Worm (Caenorhabditis elegans) whole organism, late embryonic: Measurements from ENCODE around the gene cyp-35D1.

ENCODE experiments used
- C08G9.2 ChIP-seq: sonication (generic microtip); optimal IDR thresholded peaks from 2 replicates; lab custom pipeline; 2016; ENCODE audit warnings: mild to moderate bottlenecking, missing genetic modification characterization, moderate library complexity, missing compliant biosample characterization
- C38D4.7 ChIP-seq: fragments of 200-800 bp; sonication (Bioruptor generic); optimal IDR thresholded peaks from 2 replicates; lab custom pipeline; 2018; ENCODE audit warnings: mild to moderate bottlenecking, missing genetic modification characterization, moderate library complexity, missing compliant biosample characterization
- F13H6.1 ChIP-seq: sonication (generic microtip); optimal IDR thresholded peaks from 2 replicates; lab custom pipeline; 2016; ENCODE audit warnings: missing genetic modification characterization, missing compliant biosample characterization
- K09A11.1 ChIP-seq: sonication (generic microtip); optimal IDR thresholded peaks from 2 replicates; lab custom pipeline; 2017; ENCODE audit warnings: antibody characterized with exemption, mild to moderate bottlenecking, missing genetic modification characterization, missing compliant biosample characterization; ENCODE audit not compliant: insufficient read depth
- Y22D7AL.16 ChIP-seq: sonication (generic microtip); optimal IDR thresholded peaks from 2 replicates; lab custom pipeline; 2016; ENCODE audit warnings: missing genetic modification characterization, missing compliant biosample characterization
- ahr-1 ChIP-seq: sonication (generic microtip); optimal IDR thresholded peaks from 2 replicates; lab custom pipeline; 2016; ENCODE audit warnings: missing genetic modification characterization, missing compliant biosample characterization
- ama-1 ChIP-seq: fragments of 150-350 bp; optimal IDR thresholded peaks from 2 replicates; lab custom pipeline; 2014
- ceh-18 ChIP-seq: sonication (generic microtip); optimal IDR thresholded peaks from 2 replicates; lab custom pipeline; 2016; ENCODE audit warnings: missing genetic modification characterization, missing compliant biosample characterization
- ceh-19 ChIP-seq: fragments of 200-800 bp; sonication (Bioruptor generic); optimal IDR thresholded peaks from 2 replicates; lab custom pipeline; 2018; ENCODE audit warnings: mild to moderate bottlenecking, missing genetic modification characterization, missing compliant biosample characterization
- ceh-31 ChIP-seq: sonication (generic microtip); optimal IDR thresholded peaks from 2 replicates; lab custom pipeline; 2016; ENCODE audit warnings: missing genetic modification characterization, missing compliant biosample characterization
- ceh-34 ChIP-seq: sonication (generic microtip); optimal IDR thresholded peaks from 2 replicates; lab custom pipeline; 2016; ENCODE audit warnings: mild to moderate bottlenecking, missing genetic modification characterization, missing compliant biosample characterization
- ceh-48 ChIP-seq: sonication (generic microtip); optimal IDR thresholded peaks from 2 replicates; lab custom pipeline; 2016; ENCODE audit warnings: missing genetic modification characterization, inconsistent platforms, missing compliant biosample characterization
- ceh-6 ChIP-seq: fragments of 200-800 bp; sonication (Bioruptor generic); optimal IDR thresholded peaks from 2 replicates; lab custom pipeline; 2018; ENCODE audit warnings: mild to moderate bottlenecking, missing genetic modification characterization, missing compliant biosample characterization
- ceh-9 ChIP-seq: sonication (generic microtip); optimal IDR thresholded peaks from 2 replicates; lab custom pipeline; 2016; ENCODE audit warnings: mild to moderate bottlenecking, missing genetic modification characterization, inconsistent platforms, missing compliant biosample characterization
- dmd-4 ChIP-seq: sonication (generic microtip); optimal IDR thresholded peaks from 2 replicates; lab custom pipeline; 2016; ENCODE audit warnings: borderline replicate concordance, missing genetic modification characterization, missing compliant biosample characterization
- dve-1 ChIP-seq: sonication (generic microtip); optimal IDR thresholded peaks from 2 replicates; lab custom pipeline; 2017; ENCODE audit warnings: antibody characterized with exemption, mild to moderate bottlenecking, missing genetic modification characterization, missing compliant biosample characterization
- elt-2 ChIP-seq: sonication (generic microtip); optimal IDR thresholded peaks from 2 replicates; lab custom pipeline; 2016; ENCODE audit warnings: missing genetic modification reagents, missing genetic modification characterization, missing compliant biosample characterization
- elt-4 ChIP-seq: sonication (generic microtip); optimal IDR thresholded peaks from 2 replicates; lab custom pipeline; 2016; ENCODE audit warnings: missing genetic modification characterization, missing compliant biosample characterization
- fax-1 ChIP-seq: sonication (generic microtip); optimal IDR thresholded peaks from 2 replicates; lab custom pipeline; 2016; ENCODE audit warnings: missing genotype, missing genetic modification characterization, missing compliant biosample characterization
- fkh-6 ChIP-seq: sonication (generic microtip); optimal IDR thresholded peaks from 2 replicates; lab custom pipeline; 2016; ENCODE audit warnings: missing genetic modification characterization, missing compliant biosample characterization
- hlh-13 ChIP-seq: fragments of 200-800 bp; sonication (Bioruptor generic); optimal IDR thresholded peaks from 2 replicates; lab custom pipeline; 2018; ENCODE audit warnings: mild to moderate bottlenecking, missing genetic modification characterization, missing compliant biosample characterization
- hlh-15 ChIP-seq: sonication (generic microtip); optimal IDR thresholded peaks from 2 replicates; lab custom pipeline; 2016; ENCODE audit warnings: missing genetic modification characterization, missing compliant biosample characterization
- hlh-6 ChIP-seq: sonication (generic microtip); optimal IDR thresholded peaks from 2 replicates; lab custom pipeline; 2016; ENCODE audit warnings: missing genotype, missing genetic modification characterization, missing compliant biosample characterization
- hlh-8 ChIP-seq: sonication (generic microtip); optimal IDR thresholded peaks from 2 replicates; lab custom pipeline; 2016; ENCODE audit warnings: missing genotype, missing genetic modification characterization, missing compliant biosample characterization
- lim-6 ChIP-seq: sonication (generic microtip); optimal IDR thresholded peaks from 2 replicates; lab custom pipeline; 2016; ENCODE audit warnings: missing genetic modification characterization, missing compliant biosample characterization
- lin-11 ChIP-seq: fragments of 200-800 bp; sonication (Bioruptor generic); optimal IDR thresholded peaks from 2 replicates; lab custom pipeline; 2018; ENCODE audit warnings: mild to moderate bottlenecking, missing genetic modification characterization, missing compliant biosample characterization
- nfya-1 ChIP-seq: sonication (generic microtip); optimal IDR thresholded peaks from 2 replicates; lab custom pipeline; 2017; ENCODE audit warnings: missing genetic modification characterization, mild to moderate bottlenecking, missing compliant biosample characterization, antibody characterized with exemption, moderate library complexity
- nhr-11 ChIP-seq: fragments of 150-350 bp; optimal IDR thresholded peaks from 2 replicates; lab custom pipeline; 2014; ENCODE audit warnings: missing biosample characterization, missing genetic modification characterization
- odd-2 ChIP-seq: sonication (generic microtip); optimal IDR thresholded peaks from 2 replicates; lab custom pipeline; 2017; ENCODE audit warnings: antibody characterized with exemption, mild to moderate bottlenecking, missing genetic modification characterization, missing compliant biosample characterization
- pag-3 ChIP-seq: sonication (generic microtip); optimal IDR thresholded peaks from 2 replicates; lab custom pipeline; 2016; ENCODE audit warnings: missing compliant biosample characterization, missing genetic modification characterization, borderline replicate concordance
- pax-1 ChIP-seq: fragments of 150-350 bp; optimal IDR thresholded peaks from 2 replicates; lab custom pipeline; 2014; ENCODE audit warnings: missing biosample characterization, missing genetic modification characterization
- pha-4 ChIP-seq: fragments of 150-350 bp; optimal IDR thresholded peaks from 2 replicates; lab custom pipeline; 2018; ENCODE audit warnings: missing biosample characterization, missing genetic modification reagents, missing genetic modification characterization
- pros-1 ChIP-seq: fragments of 150-350 bp; optimal IDR thresholded peaks from 2 replicates; lab custom pipeline; 2014; ENCODE audit warnings: missing biosample characterization, missing genetic modification reagents, missing genetic modification characterization
- ref-2 ChIP-seq: sonication (generic microtip); optimal IDR thresholded peaks from 2 replicates; lab custom pipeline; 2016; ENCODE audit warnings: missing genetic modification characterization, missing compliant biosample characterization
- sdc-2 ChIP-seq: sonication (generic microtip); optimal IDR thresholded peaks from 2 replicates; lab custom pipeline; 2016; ENCODE audit warnings: missing genotype, missing genetic modification characterization, missing compliant biosample characterization
- syd-9 ChIP-seq: sonication (generic microtip); optimal IDR thresholded peaks from 2 replicates; lab custom pipeline; 2016; ENCODE audit warnings: mild to moderate bottlenecking, missing genetic modification characterization, moderate library complexity, missing compliant biosample characterization
- tbx-2 ChIP-seq: sonication (generic microtip); optimal IDR thresholded peaks from 2 replicates; lab custom pipeline; 2016; ENCODE audit warnings: missing genetic modification characterization, missing compliant biosample characterization
- tbx-7 ChIP-seq: sonication (generic microtip); optimal IDR thresholded peaks from 2 replicates; lab custom pipeline; 2016; ENCODE audit warnings: missing genotype, missing genetic modification characterization, missing compliant biosample characterization
- unc-3 ChIP-seq, 2 experiments: fragments of 200-800 bp in 1 of 2; sonication (Bioruptor generic) in 1 of 2; sonication (generic microtip) in 1 of 2; conservative IDR thresholded peaks in 1 of 2; optimal IDR thresholded peaks in 1 of 2; 2 replicates each; pipeline versions ENCODE4 v1.3.6 to Lab custom; 2016 to 2022; ENCODE audit warnings: missing compliant biosample characterization in 2 of 2, missing genetic modification characterization in 2 of 2, missing genetic modification reagents in 1 of 2
- ztf-16 ChIP-seq: sonication (generic microtip); optimal IDR thresholded peaks from 2 replicates; lab custom pipeline; 2017; ENCODE audit warnings: missing genetic modification characterization, missing compliant biosample characterization

Gene cyp-35D1

ce11 chrV:16040140-16040827 is 28.8 kb upstream of the cyp-35D1 start, which contains the start of the genes his-4 and his-3:
his-4 (minus strand) TSS chrV:16040515.
his-3 (plus strand) TSS chrV:16040808.
- TF ChIP-seq ceh-34 (tag; lab: Kevin White, UChicago) (peak; percentile 38), dve-1 (tag; lab: Kevin White, UChicago) (peak; percentile 37), tbx-7 (tag; lab: Kevin White, UChicago) (peak; percentile 11), ztf-16 (tag; lab: Kevin White, UChicago) (peak; percentile 17), nfya-1 (peak; percentile 36), tbx-2 (tag; lab: Kevin White, UChicago) (peak; percentile 60), ref-2 (tag; lab: Kevin White, UChicago) (peak; percentile 66), ceh-31 (tag; lab: Kevin White, UChicago) (peak; percentile 63), elt-2 (tag; lab: Kevin White, UChicago) (peak; percentile 24)

ce11 chrV:16041412-16041811 is 27.6 kb upstream of the cyp-35D1 start:
- TF ChIP-seq ceh-18 (tag; lab: Kevin White, UChicago): no peak
- TF ChIP-seq pax-1: no peak
- TF ChIP-seq nhr-11 (tag; lab: Kevin White, UChicago): no peak
- TF ChIP-seq unc-3 (GFP tag; conservative IDR thresholded peaks at IDR 0.05; lab: Robert Waterston, UW): no peak
- no peak for TF ChIP-seq unc-3 (tag; optimal IDR thresholded peaks at IDR 0.05; lab: Kevin White, UChicago)
- no peak for TF ChIP-seq F13H6.1 (tag; lab: Kevin White, UChicago)
- TF ChIP-seq elt-4 (tag; lab: Kevin White, UChicago): no peak
- TF ChIP-seq pha-4 (tag; lab: Kevin White, UChicago): no peak
- no peak for TF ChIP-seq ceh-6
- no peak for TF ChIP-seq tbx-7 (tag; lab: Kevin White, UChicago)
- TF ChIP-seq sdc-2: no peak
- TF ChIP-seq lin-11 (tag; lab: Kevin White, UChicago): no peak
- TF ChIP-seq ceh-9 (tag; lab: Kevin White, UChicago): no peak

- TF ChIP-seq ref-2 (tag; lab: Kevin White, UChicago): peak; percentile 22
- peak; percentile 73 for TF ChIP-seq ama-1 (lab: Kevin White, UChicago)
Measured at ce11 chrV:16041925-16042742, 26.9 kb upstream of the cyp-35D1 start, which contains the start of the genes his-2 and his-1. his-2 (minus strand) TSS chrV:16042283. his-1 (plus strand) TSS chrV:16042520.

- TF ChIP-seq dve-1 (tag; lab: Kevin White, UChicago): no peak
- no peak for TF ChIP-seq ceh-6
- no peak for TF ChIP-seq fkh-6 (tag; lab: Kevin White, UChicago)
- no peak for TF ChIP-seq ceh-34 (tag; lab: Kevin White, UChicago)
- TF ChIP-seq hlh-6 (tag; lab: Kevin White, UChicago): no peak
- no peak for TF ChIP-seq hlh-13 (GFP tag; lab: Kevin White, UChicago)
- no peak for TF ChIP-seq ceh-19 (GFP tag; lab: Kevin White, UChicago)
- no peak for TF ChIP-seq ahr-1 (tag; lab: Kevin White, UChicago)
- TF ChIP-seq C38D4.7 (GFP tag; lab: Kevin White, UChicago): no peak
- no peak for TF ChIP-seq hlh-8 (tag; lab: Kevin White, UChicago)
- no peak for TF ChIP-seq K09A11.1
- TF ChIP-seq, all 69 proteins: peak for 0
Measured at ce11 chrV:16042743-16043014, 26.4 kb upstream of the cyp-35D1 start.

ce11 chrV:16043686-16044085 is 25.4 kb upstream of the cyp-35D1 start:
- TF ChIP-seq pag-3 (tag; lab: Kevin White, UChicago) (no peak), lin-11 (tag; lab: Kevin White, UChicago) (no peak), Y22D7AL.16 (tag; lab: Kevin White, UChicago) (no peak), pros-1 (tag; lab: Kevin White, UChicago) (no peak), hlh-15 (tag; lab: Kevin White, UChicago) (no peak), K09A11.1 (no peak), ceh-48 (tag; lab: Kevin White, UChicago) (no peak), ceh-31 (tag; lab: Kevin White, UChicago) (no peak), C08G9.2 (tag; lab: Kevin White, UChicago) (no peak), sdc-2 (no peak), lim-6 (tag; lab: Kevin White, UChicago) (no peak), pha-4 (tag; lab: Kevin White, UChicago) (no peak), dmd-4 (tag; lab: Kevin White, UChicago) (no peak), pax-1 (no peak), hlh-6 (tag; lab: Kevin White, UChicago) (no peak), fax-1 (no peak), fkh-6 (tag; lab: Kevin White, UChicago) (no peak), tbx-7 (tag; lab: Kevin White, UChicago) (no peak), odd-2 (no peak), syd-9 (tag; lab: Kevin White, UChicago) (no peak)
